Worm (Caenorhabditis elegans) whole organism, late embryonic: ENCODE data around the gene R52.5.

Source experiments
- C38D4.7 ChIP-seq: fragments of 200-800 bp; sonication (Bioruptor generic); optimal IDR thresholded peaks from 2 replicates; lab custom pipeline; 2018; ENCODE audit warnings: mild to moderate bottlenecking, missing genetic modification characterization, moderate library complexity, missing compliant biosample characterization
- K02D7.2 ChIP-seq: sonication (generic microtip); optimal IDR thresholded peaks from 2 replicates; lab custom pipeline; 2017; ENCODE audit warnings: mild to moderate bottlenecking, missing genetic modification characterization, missing compliant biosample characterization
- K09A11.1 ChIP-seq: sonication (generic microtip); optimal IDR thresholded peaks from 2 replicates; lab custom pipeline; 2017; ENCODE audit warnings: antibody characterized with exemption, mild to moderate bottlenecking, missing genetic modification characterization, missing compliant biosample characterization; ENCODE audit not compliant: insufficient read depth
- ahr-1 ChIP-seq: sonication (generic microtip); optimal IDR thresholded peaks from 2 replicates; lab custom pipeline; 2016; ENCODE audit warnings: missing genetic modification characterization, missing compliant biosample characterization
- ceh-14 ChIP-seq: sonication (generic microtip); optimal IDR thresholded peaks from 2 replicates; lab custom pipeline; 2016; ENCODE audit warnings: missing genotype, missing genetic modification characterization, missing compliant biosample characterization
- ceh-2 ChIP-seq: sonication (generic microtip); optimal IDR thresholded peaks from 2 replicates; lab custom pipeline; 2016; ENCODE audit warnings: missing genotype, missing genetic modification characterization, missing compliant biosample characterization
- ceh-24 ChIP-seq: sonication (generic microtip); optimal IDR thresholded peaks from 2 replicates; lab custom pipeline; 2016; ENCODE audit warnings: mild to moderate bottlenecking, missing genetic modification characterization, missing compliant biosample characterization
- ceh-34 ChIP-seq: sonication (generic microtip); optimal IDR thresholded peaks from 2 replicates; lab custom pipeline; 2016; ENCODE audit warnings: mild to moderate bottlenecking, missing genetic modification characterization, missing compliant biosample characterization
- ceh-45 ChIP-seq: fragments of 200-800 bp; sonication (Bioruptor generic); IDR thresholded peaks from 2 replicates; pipeline ENCODE4 v1.3.6; 2022; ENCODE audit warnings: missing genetic modification reagents, missing genetic modification characterization, missing compliant biosample characterization
- ceh-9 ChIP-seq: sonication (generic microtip); optimal IDR thresholded peaks from 2 replicates; lab custom pipeline; 2016; ENCODE audit warnings: mild to moderate bottlenecking, missing genetic modification characterization, inconsistent platforms, missing compliant biosample characterization
- elt-2 ChIP-seq: sonication (generic microtip); optimal IDR thresholded peaks from 2 replicates; lab custom pipeline; 2016; ENCODE audit warnings: missing genetic modification reagents, missing genetic modification characterization, missing compliant biosample characterization
- elt-4 ChIP-seq: sonication (generic microtip); optimal IDR thresholded peaks from 2 replicates; lab custom pipeline; 2016; ENCODE audit warnings: missing genetic modification characterization, missing compliant biosample characterization
- eyg-1 ChIP-seq: sonication (generic microtip); optimal IDR thresholded peaks from 2 replicates; lab custom pipeline; 2016; ENCODE audit warnings: missing genotype, missing genetic modification characterization, missing compliant biosample characterization
- fax-1 ChIP-seq: sonication (generic microtip); optimal IDR thresholded peaks from 2 replicates; lab custom pipeline; 2016; ENCODE audit warnings: missing genotype, missing genetic modification characterization, missing compliant biosample characterization
- hlh-13 ChIP-seq: fragments of 200-800 bp; sonication (Bioruptor generic); optimal IDR thresholded peaks from 2 replicates; lab custom pipeline; 2018; ENCODE audit warnings: mild to moderate bottlenecking, missing genetic modification characterization, missing compliant biosample characterization
- hlh-15 ChIP-seq: sonication (generic microtip); optimal IDR thresholded peaks from 2 replicates; lab custom pipeline; 2016; ENCODE audit warnings: missing genetic modification characterization, missing compliant biosample characterization
- hlh-30 ChIP-seq: sonication (generic microtip); optimal IDR thresholded peaks from 2 replicates; lab custom pipeline; 2017; ENCODE audit warnings: antibody characterized with exemption, missing genetic modification characterization, missing compliant biosample characterization; ENCODE audit not compliant: insufficient read depth
- hlh-8 ChIP-seq: sonication (generic microtip); optimal IDR thresholded peaks from 2 replicates; lab custom pipeline; 2016; ENCODE audit warnings: missing genotype, missing genetic modification characterization, missing compliant biosample characterization
- lim-6 ChIP-seq: sonication (generic microtip); optimal IDR thresholded peaks from 2 replicates; lab custom pipeline; 2016; ENCODE audit warnings: missing genetic modification characterization, missing compliant biosample characterization
- madf-2 ChIP-seq: sonication (generic microtip); optimal IDR thresholded peaks from 2 replicates; lab custom pipeline; 2017; ENCODE audit warnings: missing genetic modification characterization, missing compliant biosample characterization
- mec-3 ChIP-seq: sonication (generic microtip); optimal IDR thresholded peaks from 2 replicates; lab custom pipeline; 2016; ENCODE audit warnings: borderline replicate concordance, missing genetic modification characterization, missing compliant biosample characterization
- nhr-11 ChIP-seq: fragments of 150-350 bp; optimal IDR thresholded peaks from 2 replicates; lab custom pipeline; 2014; ENCODE audit warnings: missing biosample characterization, missing genetic modification characterization
- nhr-232 ChIP-seq: sonication (generic microtip); optimal IDR thresholded peaks from 2 replicates; lab custom pipeline; 2016; ENCODE audit warnings: missing genetic modification characterization, missing compliant biosample characterization
- odd-2 ChIP-seq: sonication (generic microtip); optimal IDR thresholded peaks from 2 replicates; lab custom pipeline; 2017; ENCODE audit warnings: antibody characterized with exemption, mild to moderate bottlenecking, missing genetic modification characterization, missing compliant biosample characterization
- pat-9 ChIP-seq: fragments of 200-800 bp; sonication (Bioruptor generic); optimal IDR thresholded peaks from 2 replicates; lab custom pipeline; 2018; ENCODE audit warnings: mild to moderate bottlenecking, missing genetic modification characterization, moderate library complexity, missing compliant biosample characterization
- pha-4 ChIP-seq: fragments of 150-350 bp; optimal IDR thresholded peaks from 2 replicates; lab custom pipeline; 2018; ENCODE audit warnings: missing biosample characterization, missing genetic modification reagents, missing genetic modification characterization
- ref-2 ChIP-seq: sonication (generic microtip); optimal IDR thresholded peaks from 2 replicates; lab custom pipeline; 2016; ENCODE audit warnings: missing genetic modification characterization, missing compliant biosample characterization
- rnt-1 ChIP-seq: sonication (generic microtip); optimal IDR thresholded peaks from 2 replicates; lab custom pipeline; 2016; ENCODE audit warnings: missing genetic modification characterization, missing compliant biosample characterization
- sdc-2 ChIP-seq: sonication (generic microtip); optimal IDR thresholded peaks from 2 replicates; lab custom pipeline; 2016; ENCODE audit warnings: missing genotype, missing genetic modification characterization, missing compliant biosample characterization
- syd-9 ChIP-seq: sonication (generic microtip); optimal IDR thresholded peaks from 2 replicates; lab custom pipeline; 2016; ENCODE audit warnings: mild to moderate bottlenecking, missing genetic modification characterization, moderate library complexity, missing compliant biosample characterization
- unc-3 ChIP-seq, 2 experiments: fragments of 200-800 bp in 1 of 2; sonication (Bioruptor generic) in 1 of 2; sonication (generic microtip) in 1 of 2; conservative IDR thresholded peaks in 1 of 2; optimal IDR thresholded peaks in 1 of 2; 2 replicates each; pipeline versions ENCODE4 v1.3.6 to Lab custom; 2016 to 2022; ENCODE audit warnings: missing compliant biosample characterization in 2 of 2, missing genetic modification characterization in 2 of 2, missing genetic modification reagents in 1 of 2
- unc-42 ChIP-seq: sonication (generic microtip); optimal IDR thresholded peaks from 2 replicates; lab custom pipeline; 2016; ENCODE audit warnings: missing genotype, missing genetic modification characterization, missing compliant biosample characterization
- unc-55 ChIP-seq: sonication (generic microtip); optimal IDR thresholded peaks from 2 replicates; lab custom pipeline; 2017; ENCODE audit warnings: missing biosample characterization, missing genetic modification reagents, missing genetic modification characterization
- ztf-16 ChIP-seq: sonication (generic microtip); optimal IDR thresholded peaks from 2 replicates; lab custom pipeline; 2017; ENCODE audit warnings: missing genetic modification characterization, missing compliant biosample characterization

R52.5 gene

ce11 chrII:2130770-2131169 is 20.9 kb upstream of the R52.5 start, which contains the start of gene sdz-28:
TSS of gene sdz-28 (plus strand) at chrII:2131070.
- TF ChIP-seq hlh-15 (tag; lab: Kevin White, UChicago) (no peak), ceh-2 (tag; lab: Kevin White, UChicago) (no peak)
- TF ChIP-seq, all 69 proteins: peak for 0

ce11 chrII:2122762-2123161 is 12.9 kb upstream of the R52.5 start:
- TF ChIP-seq ceh-2 (tag; lab: Kevin White, UChicago), result no peak
- no peak for TF ChIP-seq unc-42 (tag; lab: Kevin White, UChicago)
- TF ChIP-seq ceh-9, result no peak
- TF ChIP-seq fax-1 (tag; lab: Kevin White, UChicago), result no peak
- no peak for TF ChIP-seq lim-6 (tag; lab: Kevin White, UChicago)
- no peak for TF ChIP-seq unc-3 (GFP tag; conservative IDR thresholded peaks at IDR 0.05; lab: Robert Waterston, UW)
- TF ChIP-seq unc-3 (tag; optimal IDR thresholded peaks at IDR 0.05; lab: Kevin White, UChicago), result no peak
- no peak for TF ChIP-seq K09A11.1
- no peak for TF ChIP-seq odd-2
- TF ChIP-seq syd-9 (tag; lab: Kevin White, UChicago), result no peak
- TF ChIP-seq ceh-14 (tag; lab: Kevin White, UChicago), result no peak
- no peak for TF ChIP-seq ceh-34 (tag; lab: Kevin White, UChicago)
- TF ChIP-seq hlh-30 (tag; lab: Kevin White, UChicago), result no peak
- no peak for TF ChIP-seq nhr-232 (tag; lab: Kevin White, UChicago)
- no peak for TF ChIP-seq madf-2 (tag; lab: Kevin White, UChicago)
- TF ChIP-seq rnt-1 (tag; lab: Kevin White, UChicago), result no peak
- no peak for TF ChIP-seq ahr-1 (tag; lab: Kevin White, UChicago)
- TF ChIP-seq ceh-24 (tag; lab: Kevin White, UChicago), result no peak
- no peak for TF ChIP-seq elt-4 (tag; lab: Kevin White, UChicago)
- TF ChIP-seq, all 69 proteins: peak for 0

DNA sequence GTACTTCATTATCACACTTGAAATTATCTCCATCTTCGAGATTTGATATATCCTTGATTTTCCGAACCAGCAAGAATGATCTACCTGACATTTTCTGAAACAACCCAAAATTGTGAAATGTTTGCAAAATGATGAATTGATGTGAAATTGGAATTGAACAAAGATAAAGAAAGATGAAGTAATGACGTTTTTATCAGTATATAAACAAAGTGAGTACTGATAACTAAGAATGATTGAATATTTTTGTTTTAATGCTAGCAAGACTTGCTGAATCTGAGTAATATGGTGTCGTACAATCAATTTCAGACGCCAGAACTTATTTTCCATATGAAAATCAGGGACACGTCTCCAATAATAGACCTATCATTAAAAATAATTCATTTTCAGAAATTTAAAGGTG is 12.2 kb upstream of the R52.5 start, which contains the start of gene math-37:
math-37 (minus strand) TSS at position 101 of the 400 bp plus-strand sequence.
- TF ChIP-seq unc-55 (GFP tag; lab: Kevin White, UChicago) (no peak), ref-2 (tag; lab: Kevin White, UChicago) (no peak), unc-3 (GFP tag; conservative IDR thresholded peaks at IDR 0.05; lab: Robert Waterston, UW) (no peak), unc-3 (tag; optimal IDR thresholded peaks at IDR 0.05; lab: Kevin White, UChicago) (no peak), ceh-45 (no peak), pha-4 (tag; lab: Kevin White, UChicago) (no peak), hlh-13 (GFP tag; lab: Kevin White, UChicago) (no peak), eyg-1 (no peak), unc-42 (tag; lab: Kevin White, UChicago) (no peak), rnt-1 (tag; lab: Kevin White, UChicago) (no peak), C38D4.7 (no peak)
- TF ChIP-seq, all 69 proteins: peak for 0

ce11 chrII:2116794-2117193 is 7.0 kb upstream of the R52.5 start, which contains the start of gene srh-195:
TSS of gene srh-195 (minus strand) at chrII:2116894.
- no peak for TF ChIP-seq mec-3
- no peak for TF ChIP-seq rnt-1 (tag; lab: Kevin White, UChicago)
- TF ChIP-seq fax-1 (tag; lab: Kevin White, UChicago), result no peak
- no peak for TF ChIP-seq pat-9 (tag; lab: Kevin White, UChicago)
- TF ChIP-seq sdc-2, result no peak
- no peak for TF ChIP-seq lim-6 (tag; lab: Kevin White, UChicago)
- TF ChIP-seq hlh-8 (tag; lab: Kevin White, UChicago), result no peak
- TF ChIP-seq elt-2 (tag; lab: Kevin White, UChicago), result no peak
- TF ChIP-seq hlh-13 (GFP tag; lab: Kevin White, UChicago), result no peak
- TF ChIP-seq K02D7.2 (tag; lab: Kevin White, UChicago), result no peak
- TF ChIP-seq unc-42 (tag; lab: Kevin White, UChicago), result no peak
- TF ChIP-seq ceh-2 (tag; lab: Kevin White, UChicago), result no peak
- no peak for TF ChIP-seq ceh-14 (tag; lab: Kevin White, UChicago)
- TF ChIP-seq nhr-11 (tag; lab: Kevin White, UChicago), result no peak
- no peak for TF ChIP-seq ztf-16
